Fruit fly (Drosophila melanogaster): ENCODE data around the gene Adh.

DNA sequence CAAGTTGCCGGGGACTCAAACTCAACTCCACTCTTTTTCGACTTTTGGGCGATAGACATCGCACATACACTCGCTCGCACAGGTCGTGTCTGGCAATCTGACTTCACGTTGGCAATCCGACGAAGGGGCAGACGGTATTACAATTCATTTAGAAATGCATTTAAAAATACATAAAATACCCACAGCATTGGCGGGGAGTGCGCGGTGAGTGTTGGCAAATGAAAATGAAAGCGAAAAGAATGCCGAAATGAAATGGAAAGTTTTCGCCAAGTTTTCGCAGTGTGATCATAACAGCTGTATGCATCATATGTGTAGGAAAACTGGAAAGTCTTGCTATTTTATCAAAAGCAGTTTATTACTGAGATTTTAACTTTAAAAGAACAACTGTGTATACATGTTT, 38.1 kb downstream of the Adh start:
- TF ChIP-seq Mio (GFP tag; optimal IDR thresholded peaks at IDR 0.05), result no peak
- no peak for TF ChIP-seq Sp1 (GFP tag; optimal IDR thresholded peaks at IDR 0.05)
- TF ChIP-seq psq (GFP tag; optimal IDR thresholded peaks at IDR 0.05), result no peak
- no peak for TF ChIP-seq CG32264 (GFP tag; optimal IDR thresholded peaks at IDR 0.05)
- TF ChIP-seq brk (GFP tag; optimal IDR thresholded peaks at IDR 0.05), result no peak
- TF ChIP-seq fru (GFP tag; optimal IDR thresholded peaks at IDR 0.05), result no peak
- TF ChIP-seq usp (GFP tag; optimal IDR thresholded peaks at IDR 0.05), result no peak
- no peak for TF ChIP-seq dsf (GFP tag; optimal IDR thresholded peaks at IDR 0.05; ENCODE audit: borderline replicate concordance)
- TF ChIP-seq h (GFP tag; optimal IDR thresholded peaks at IDR 0.05), result no peak
- no peak for TF ChIP-seq GATAd (GFP tag; optimal IDR thresholded peaks at IDR 0.05)
- TF ChIP-seq dmrt93B (GFP tag; optimal IDR thresholded peaks at IDR 0.05), result no peak
- TF ChIP-seq Abd-B (GFP tag; optimal IDR thresholded peaks at IDR 0.05), result no peak
- no peak for TF ChIP-seq lola (GFP tag; optimal IDR thresholded peaks at IDR 0.05)
- TF ChIP-seq jim (GFP tag; optimal IDR thresholded peaks at IDR 0.05), result no peak

Data from whole organism, wandering third instar larva.